Worm (Caenorhabditis elegans): ENCODE data around the gene C29E4.13.
A peak's percentile ranks its signal among the peaks of the same experiment; 100 is the strongest.

C29E4.13 gene

ce11 chrIII:7903427-7903826, 25.1 kb downstream of the C29E4.13 start:
- TF ChIP-seq peb-1 (tag; optimal IDR thresholded peaks at IDR 0.05) (no peak), zag-1 (tag; optimal IDR thresholded peaks at IDR 0.05) (no peak), nhr-11 (tag; optimal IDR thresholded peaks at IDR 0.05) (no peak), blmp-1 (tag; optimal IDR thresholded peaks at IDR 0.05; ENCODE audit: insufficient read depth) (no peak), nhr-23 (tag; optimal IDR thresholded peaks at IDR 0.05) (no peak), elt-3 (tag; optimal IDR thresholded peaks at IDR 0.05) (no peak), ztf-1 (GFP tag; conservative IDR thresholded peaks at IDR 0.05) (no peak), nhr-25 (tag; optimal IDR thresholded peaks at IDR 0.05) (no peak), ceh-16 (tag; optimal IDR thresholded peaks at IDR 0.05) (no peak), lsy-2 (tag; optimal IDR thresholded peaks at IDR 0.05) (no peak), alr-1 (tag; optimal IDR thresholded peaks at IDR 0.05) (no peak), crh-2 (tag; optimal IDR thresholded peaks at IDR 0.05) (no peak), snpc-4 (tag; optimal IDR thresholded peaks at IDR 0.05) (no peak), lin-39 (tag; optimal IDR thresholded peaks at IDR 0.05) (no peak), nhr-237 (tag; optimal IDR thresholded peaks at IDR 0.05) (no peak), Y55F3AM.14 (GFP tag; optimal IDR thresholded peaks at IDR 0.05) (no peak), mab-5 (tag; optimal IDR thresholded peaks at IDR 0.05) (no peak), nhr-129 (tag; optimal IDR thresholded peaks at IDR 0.05) (no peak), mdl-1 (tag; optimal IDR thresholded peaks at IDR 0.05) (no peak)

- TF ChIP-seq nhr-6 (tag; optimal IDR thresholded peaks at IDR 0.05) (no peak), nhr-25 (tag; optimal IDR thresholded peaks at IDR 0.05) (no peak), gmeb-1 (tag; optimal IDR thresholded peaks at IDR 0.05) (no peak), ceh-16 (tag; optimal IDR thresholded peaks at IDR 0.05) (no peak), lin-13 (GFP tag; optimal IDR thresholded peaks at IDR 0.05) (no peak), unc-39 (tag; optimal IDR thresholded peaks at IDR 0.05) (no peak), ztf-4 (tag; optimal IDR thresholded peaks at IDR 0.05) (no peak)
These were observed 27.8 kb downstream of the C29E4.13 start, which contains the start of gene best-24 for ce11 chrIII:7900733-7901132. TSS of gene best-24 (plus strand) at chrIII:7901033.

- TF ChIP-seq egl-27 (tag; optimal IDR thresholded peaks at IDR 0.05) (no peak), nhr-21 (tag; optimal IDR thresholded peaks at IDR 0.05) (peak; percentile 81), ztf-1 (GFP tag; conservative IDR thresholded peaks at IDR 0.05) (no peak), nhr-11 (tag; optimal IDR thresholded peaks at IDR 0.05) (no peak), lin-11 (tag; optimal IDR thresholded peaks at IDR 0.05) (no peak), nhr-23 (tag; optimal IDR thresholded peaks at IDR 0.05) (no peak), ceh-16 (tag; optimal IDR thresholded peaks at IDR 0.05) (no peak), alr-1 (tag; optimal IDR thresholded peaks at IDR 0.05) (no peak), lsy-2 (tag; optimal IDR thresholded peaks at IDR 0.05) (peak in 1 of 2 experiments; percentile 48), elt-3 (tag; optimal IDR thresholded peaks at IDR 0.05) (no peak), C34F6.9 (tag; optimal IDR thresholded peaks at IDR 0.05) (no peak), blmp-1 (tag; optimal IDR thresholded peaks at IDR 0.05; ENCODE audit: insufficient read depth) (peak; percentile 1), lin-39 (tag; optimal IDR thresholded peaks at IDR 0.05) (no peak), unc-39 (tag; optimal IDR thresholded peaks at IDR 0.05) (no peak), crh-2 (tag; optimal IDR thresholded peaks at IDR 0.05) (no peak), ama-1 (optimal IDR thresholded peaks at IDR 0.05) (no peak), mdl-1 (tag; optimal IDR thresholded peaks at IDR 0.05) (no peak), R02D3.7 (tag; optimal IDR thresholded peaks at IDR 0.05) (no peak), nhr-25 (tag; optimal IDR thresholded peaks at IDR 0.05) (peak; percentile 76), mbf-1 (tag; optimal IDR thresholded peaks at IDR 0.05) (no peak), peb-1 (tag; optimal IDR thresholded peaks at IDR 0.05) (no peak), nhr-77 (tag; optimal IDR thresholded peaks at IDR 0.05) (no peak), F13H6.1 (tag; optimal IDR thresholded peaks at IDR 0.05) (no peak), ceh-82 (tag; optimal IDR thresholded peaks at IDR 0.05) (no peak), snpc-4 (tag; optimal IDR thresholded peaks at IDR 0.05) (no peak), skn-1 (tag; optimal IDR thresholded peaks at IDR 0.05) (no peak), fos-1 (tag; optimal IDR thresholded peaks at IDR 0.05) (no peak), nhr-237 (tag; optimal IDR thresholded peaks at IDR 0.05) (no peak), nhr-129 (tag; optimal IDR thresholded peaks at IDR 0.05) (no peak), nhr-6 (tag; optimal IDR thresholded peaks at IDR 0.05) (no peak), lin-13 (GFP tag; optimal IDR thresholded peaks at IDR 0.05) (no peak), dmd-4 (tag; optimal IDR thresholded peaks at IDR 0.05) (no peak), gmeb-1 (tag; optimal IDR thresholded peaks at IDR 0.05) (peak; percentile 45), ztf-4 (tag; optimal IDR thresholded peaks at IDR 0.05) (no peak), nhr-12 (tag; optimal IDR thresholded peaks at IDR 0.05) (no peak), elt-1 (tag; optimal IDR thresholded peaks at IDR 0.05) (no peak), sma-3 (GFP tag; optimal IDR thresholded peaks at IDR 0.05) (peak; percentile 55), ztf-11 (tag; optimal IDR thresholded peaks at IDR 0.05) (no peak), unc-62 (GFP tag; optimal IDR thresholded peaks at IDR 0.05) (no peak), unc-55 (GFP tag; optimal IDR thresholded peaks at IDR 0.05) (no peak), sma-9 (GFP tag; optimal IDR thresholded peaks at IDR 0.05) (peak; percentile 73), sma-9 (tag; optimal IDR thresholded peaks at IDR 0.05) (no peak), Y55F3AM.14 (GFP tag; optimal IDR thresholded peaks at IDR 0.05) (no peak), ZK546.5 (tag; optimal IDR thresholded peaks at IDR 0.05) (no peak), zag-1 (tag; optimal IDR thresholded peaks at IDR 0.05) (no peak)
These were observed 30.8 kb downstream of the C29E4.13 start for ce11 chrIII:7897733-7898132.

All from whole organism, L2 larva.